Fruit fly (Drosophila melanogaster): ENCODE results near the gene Paics.

The Paics gene

DNA sequence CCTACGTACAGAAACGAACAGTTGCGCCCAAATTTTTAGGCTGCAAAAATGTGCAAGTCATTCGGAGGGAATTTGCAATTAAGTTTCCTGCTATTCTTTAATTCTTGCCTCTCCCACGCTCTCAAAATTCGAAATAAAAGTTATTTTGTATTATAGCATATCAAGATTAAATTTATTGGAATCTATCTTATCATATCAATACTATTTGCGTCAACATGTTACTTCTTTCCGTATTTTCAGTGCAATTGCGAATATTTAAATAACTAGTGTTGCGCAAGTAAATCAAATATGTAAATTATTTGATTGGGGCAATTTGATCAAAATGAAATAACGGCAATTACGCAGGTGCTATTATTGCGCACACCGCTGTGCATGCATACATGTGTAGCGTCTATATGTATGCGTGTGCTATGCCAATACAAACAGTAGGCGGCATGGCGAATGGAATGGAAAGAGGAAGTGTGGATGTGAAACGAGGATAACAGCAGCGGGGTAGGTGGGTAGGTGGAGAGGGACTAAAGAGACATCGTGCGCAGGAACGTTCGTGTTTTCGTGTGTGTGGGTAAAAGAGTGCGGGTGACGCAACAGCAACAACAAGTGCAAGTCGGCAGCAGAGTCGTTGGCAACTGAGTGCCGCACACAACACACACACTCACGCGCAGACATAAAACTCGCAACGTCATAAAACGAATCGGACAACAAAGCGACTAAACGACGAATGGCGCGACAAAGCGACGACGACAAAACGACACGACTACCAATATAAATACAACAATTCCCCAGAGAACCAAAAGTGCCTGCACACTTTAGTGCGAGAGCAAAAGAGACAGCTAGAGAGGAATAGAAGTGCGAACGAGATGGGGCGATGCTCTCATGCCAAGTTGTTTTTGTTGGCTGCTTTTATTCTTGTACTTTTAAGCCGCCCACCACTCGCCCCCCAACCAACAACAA is 24.7 kb downstream of the Paics start (continued):
- TF ChIP-seq CG7368 (GFP tag; optimal IDR thresholded peaks at IDR 0.05) (peak; percentile 85), Eip75B (GFP tag; optimal IDR thresholded peaks at IDR 0.05) (peak; percentile 95), Sox14 (GFP tag; optimal IDR thresholded peaks at IDR 0.05) (peak; percentile 91), CG6163 (GFP tag; IDR thresholded peaks at IDR 0.05) (peak; percentile 86), Smox (GFP tag; optimal IDR thresholded peaks at IDR 0.05) (peak; percentile 95), Ets21C (GFP tag; optimal IDR thresholded peaks at IDR 0.05) (peak; percentile 94), CG11902 (GFP tag; optimal IDR thresholded peaks at IDR 0.05) (peak; percentile 95), dac (GFP tag; optimal IDR thresholded peaks at IDR 0.05) (peak; percentile 86), CG6276 (GFP tag; optimal IDR thresholded peaks at IDR 0.05) (peak; percentile 81), acj6 (GFP tag; optimal IDR thresholded peaks at IDR 0.05) (peak; percentile 96), Hr4 (GFP tag; optimal IDR thresholded peaks at IDR 0.05) (peak; percentile 93), CG31627 (GFP tag; optimal IDR thresholded peaks at IDR 0.05) (peak; percentile 97), CG11762 (GFP tag; optimal IDR thresholded peaks at IDR 0.05; ENCODE audit: insufficient read depth) (peak; percentile 95), CG15336 (GFP tag; IDR thresholded peaks at IDR 0.05) (peak; percentile 62), CG10669 (GFP tag; optimal IDR thresholded peaks at IDR 0.05) (peak; percentile 96), CG8319 (GFP tag; optimal IDR thresholded peaks at IDR 0.05) (peak; percentile 90), Sox102F (GFP tag; optimal IDR thresholded peaks at IDR 0.05) (peak; percentile 93), CG11294 (GFP tag; IDR thresholded peaks at IDR 0.05) (peak; percentile 77; the same call in 1 of the 2 replicates), CG32006 (GFP tag; optimal IDR thresholded peaks at IDR 0.05) (peak; percentile 98), OdsH (GFP tag; optimal IDR thresholded peaks at IDR 0.05) (peak; percentile 96), Gug (GFP tag; IDR thresholded peaks at IDR 0.05) (peak; percentile 51), Ets96B (tag; optimal IDR thresholded peaks at IDR 0.05) (peak; percentile 86), Met (GFP tag; optimal IDR thresholded peaks at IDR 0.05) (peak; percentile 97), CG6854 (GFP tag; optimal IDR thresholded peaks at IDR 0.05) (peak; percentile 90)

DNA sequence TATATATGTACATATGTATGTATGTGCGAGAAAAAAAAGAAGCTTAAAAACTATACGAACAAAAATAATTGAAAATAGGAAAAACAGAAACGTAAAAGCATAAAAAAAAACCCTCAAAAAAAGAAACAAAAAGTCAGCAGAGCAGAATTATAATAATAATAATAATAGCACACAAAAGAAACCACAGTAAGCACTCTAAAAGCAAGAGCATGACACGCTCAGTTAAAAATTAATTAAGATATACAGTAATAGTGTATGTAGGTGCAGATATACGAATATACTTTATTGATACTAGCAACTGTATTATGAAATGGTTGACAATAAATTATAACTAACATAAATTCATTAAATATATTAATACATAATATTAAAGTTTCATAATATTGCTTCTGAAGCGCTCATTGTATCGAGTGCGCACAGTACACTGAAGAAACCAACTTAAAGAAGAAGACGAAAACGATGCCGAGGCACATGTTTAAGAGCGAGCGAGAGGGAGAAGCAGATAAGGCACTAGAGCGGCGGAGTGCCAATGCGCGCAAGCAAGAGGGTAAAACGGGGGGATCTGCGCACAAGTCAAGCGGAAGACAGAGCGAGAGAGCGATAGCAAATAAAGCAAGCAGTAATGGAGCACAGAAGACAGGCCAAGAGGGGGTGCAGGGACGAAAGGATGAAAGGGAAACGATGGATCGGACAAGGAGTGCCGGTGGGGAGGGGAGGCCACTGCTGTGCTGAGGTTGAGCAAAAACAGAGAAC is 25.5 kb downstream of the Paics start:
- TF ChIP-seq Met (GFP tag; optimal IDR thresholded peaks at IDR 0.05), result peak; percentile 51
- TF ChIP-seq eg (GFP tag; IDR thresholded peaks at IDR 0.05), result peak; percentile 91
- peak; percentile 88 for TF ChIP-seq OdsH (GFP tag; optimal IDR thresholded peaks at IDR 0.05)
- peak; percentile 90 for TF ChIP-seq CG11762 (GFP tag; optimal IDR thresholded peaks at IDR 0.05; ENCODE audit: insufficient read depth)
- TF ChIP-seq svp (GFP tag), result peak; percentile 71
- TF ChIP-seq CG6854 (GFP tag; optimal IDR thresholded peaks at IDR 0.05), result peak; percentile 54
- peak; percentile 46 for TF ChIP-seq CG8319 (GFP tag; optimal IDR thresholded peaks at IDR 0.05)
- peak; percentile 80 for TF ChIP-seq CG10669 (GFP tag; optimal IDR thresholded peaks at IDR 0.05)
- no peak for TF ChIP-seq fd59A (GFP tag; optimal IDR thresholded peaks at IDR 0.05)
- peak; percentile 24 to 93 for TF ChIP-seq salr (GFP tag; optimal IDR thresholded peaks at IDR 0.05)
- TF ChIP-seq topi (GFP tag; optimal IDR thresholded peaks at IDR 0.05), result peak; percentile 48
- TF ChIP-seq CG15336 (GFP tag; IDR thresholded peaks at IDR 0.05), result peak; percentile 76
- peak; percentile 94 to 95 for TF ChIP-seq ss (GFP tag; optimal IDR thresholded peaks at IDR 0.05)
- TF ChIP-seq CG3032 (tag; optimal IDR thresholded peaks at IDR 0.05), result peak; percentile 86
- no peak for TF ChIP-seq Eip75B (GFP tag; optimal IDR thresholded peaks at IDR 0.05)
- peak; percentile 85 for TF ChIP-seq spab (GFP tag; optimal IDR thresholded peaks at IDR 0.05)
- TF ChIP-seq CG6163 (GFP tag; IDR thresholded peaks at IDR 0.05), result peak; percentile 97
- TF ChIP-seq Gug (GFP tag; IDR thresholded peaks at IDR 0.05), result peak; percentile 45
- TF ChIP-seq Eip78C (GFP tag), result peak; percentile 89
- peak; percentile 97 for TF ChIP-seq CG9139 (GFP tag; optimal IDR thresholded peaks at IDR 0.05)
- no peak for TF ChIP-seq Blimp-1 (GFP tag; optimal IDR thresholded peaks at IDR 0.05)
- peak; percentile 56 for TF ChIP-seq cyc (GFP tag; optimal IDR thresholded peaks at IDR 0.05)
- TF ChIP-seq CG34406 (GFP tag; optimal IDR thresholded peaks at IDR 0.05), result peak; percentile 91
- TF ChIP-seq Sox14 (GFP tag; optimal IDR thresholded peaks at IDR 0.05), result no peak
- peak; percentile 85 for TF ChIP-seq dsx (GFP tag; optimal IDR thresholded peaks at IDR 0.05; ENCODE audit: poor library complexity, severe bottlenecking)
- TF ChIP-seq esn (GFP tag; optimal IDR thresholded peaks at IDR 0.05), result peak; percentile 80
- peak; percentile 88 for TF ChIP-seq CG16779 (tag; optimal IDR thresholded peaks at IDR 0.05)
- TF ChIP-seq CG10631 (GFP tag; optimal IDR thresholded peaks at IDR 0.05), result peak; percentile 90
- peak; percentile 38 for TF ChIP-seq lz (GFP tag; optimal IDR thresholded peaks at IDR 0.05)
- peak; percentile 80 for TF ChIP-seq Sox15 (GFP tag; optimal IDR thresholded peaks at IDR 0.05)
- TF ChIP-seq Sox102F (GFP tag; optimal IDR thresholded peaks at IDR 0.05), result peak; percentile 34
- TF ChIP-seq Lpt (GFP tag; optimal IDR thresholded peaks at IDR 0.05), result peak; percentile 90
- TF ChIP-seq CG7368 (GFP tag; optimal IDR thresholded peaks at IDR 0.05), result peak; percentile 35
- TF ChIP-seq dac (GFP tag; optimal IDR thresholded peaks at IDR 0.05), result no peak

Data from whole organism, prepupa.